Worm (Caenorhabditis elegans) whole organism, young adult: Measurements from ENCODE around the gene R13H7.2.
A peak's percentile ranks its signal among the peaks of the same experiment; 100 is the strongest.
"Not testable (repeated sequence)": the region's sequence is repeated elsewhere in the genome, so short reads cannot be mapped to it uniquely, and the experiment has no call there.

Experiments used
- B0019.2 ChIP-seq: fragments of 200-800 bp; sonication (Bioruptor generic); conservative IDR thresholded peaks from 2 replicates; pipeline ENCODE4 v1.3.6; 2022; ENCODE audit warnings: missing genetic modification reagents, missing genetic modification characterization, missing compliant biosample characterization
- B0261.1 ChIP-seq: sonication (generic microtip); optimal IDR thresholded peaks from 2 replicates; lab custom pipeline; 2016; ENCODE audit warnings: mild to moderate bottlenecking, missing genetic modification characterization, moderate library complexity, missing compliant biosample characterization
- C17E4.6 ChIP-seq: fragments of 200-800 bp; sonication (Bioruptor generic); IDR thresholded peaks from 2 replicates; pipeline ENCODE4 v1.3.6; 2022; ENCODE audit warnings: missing genetic modification reagents, missing genetic modification characterization, missing compliant biosample characterization
- F37B4.10 ChIP-seq: fragments of 200-800 bp; sonication (Bioruptor generic); IDR thresholded peaks from 2 replicates; pipeline ENCODE4 v1.3.6; 2022; ENCODE audit warnings: missing genetic modification characterization, missing compliant biosample characterization
- F55B11.4 ChIP-seq: sonication (generic microtip); optimal IDR thresholded peaks from 2 replicates; lab custom pipeline; 2016; ENCODE audit warnings: missing compliant biosample characterization, missing genetic modification characterization, borderline replicate concordance; ENCODE audit not compliant: insufficient read depth
- F57C9.4 ChIP-seq: sonication (generic microtip); optimal IDR thresholded peaks from 2 replicates; lab custom pipeline; 2017; ENCODE audit warnings: mild to moderate bottlenecking, missing genetic modification characterization, missing compliant biosample characterization
- T07F8.4 ChIP-seq: sonication (generic microtip); optimal IDR thresholded peaks from 2 replicates; lab custom pipeline; 2016; ENCODE audit warnings: mild to moderate bottlenecking, missing genetic modification characterization, moderate library complexity, missing compliant biosample characterization
- Y56A3A.18 ChIP-seq: fragments of 200-800 bp; sonication (Bioruptor generic); IDR thresholded peaks from 2 replicates; pipeline ENCODE4 v1.3.6; 2022; ENCODE audit warnings: missing genetic modification reagents, missing genetic modification characterization, missing compliant biosample characterization
- aptf-3 ChIP-seq: fragments of 200-800 bp; sonication (Bioruptor generic); IDR thresholded peaks from 2 replicates; pipeline ENCODE4 v1.3.6; 2022; ENCODE audit warnings: missing genetic modification characterization, missing compliant biosample characterization
- attf-3 ChIP-seq: fragments of 200-800 bp; sonication (Bioruptor generic); conservative IDR thresholded peaks from 2 replicates; pipeline ENCODE4 v1.3.6; 2022; ENCODE audit warnings: missing genetic modification reagents, missing genetic modification characterization, missing compliant biosample characterization
- ceh-27 ChIP-seq: fragments of 200-800 bp; sonication (Bioruptor generic); optimal IDR thresholded peaks from 2 replicates; lab custom pipeline; 2018; ENCODE audit warnings: mild to moderate bottlenecking, missing genetic modification characterization, moderate library complexity, missing compliant biosample characterization
- chd-7 ChIP-seq: sonication (generic microtip); optimal IDR thresholded peaks from 2 replicates; lab custom pipeline; 2016; ENCODE audit warnings: mild to moderate bottlenecking, missing genetic modification characterization, moderate library complexity, missing compliant biosample characterization
- ekl-4 ChIP-seq: fragments of 200-800 bp; sonication (Bioruptor generic); IDR thresholded peaks from 2 replicates; pipeline ENCODE4 v1.3.6; 2022; ENCODE audit warnings: missing genetic modification reagents, missing genetic modification characterization, missing compliant biosample characterization
- fkh-3 ChIP-seq: sonication (generic microtip); optimal IDR thresholded peaks from 2 replicates; lab custom pipeline; 2016; ENCODE audit warnings: mild to moderate bottlenecking, missing genetic modification characterization, missing compliant biosample characterization
- gei-17 ChIP-seq: fragments of 200-800 bp; sonication (Bioruptor generic); optimal IDR thresholded peaks from 2 replicates; lab custom pipeline; 2018; ENCODE audit warnings: mild to moderate bottlenecking, missing genetic modification characterization, missing compliant biosample characterization
- hmg-20 ChIP-seq: fragments of 200-800 bp; sonication (Bioruptor generic); IDR thresholded peaks from 2 replicates; pipeline ENCODE4 v1.3.6; 2022; ENCODE audit warnings: missing genetic modification reagents, missing genetic modification characterization, missing compliant biosample characterization
- let-526 ChIP-seq: fragments of 200-800 bp; sonication (Bioruptor generic); IDR thresholded peaks from 2 replicates; pipeline ENCODE4 v1.3.6; 2022; ENCODE audit warnings: missing genetic modification reagents, missing genetic modification characterization, missing compliant biosample characterization
- lin-26 ChIP-seq: fragments of 200-800 bp; sonication (Bioruptor generic); IDR thresholded peaks from 2 replicates; pipeline ENCODE4 v1.3.6; 2022; ENCODE audit warnings: missing genetic modification reagents, missing genetic modification characterization, missing compliant biosample characterization
- lin-54 ChIP-seq: fragments of 200-800 bp; sonication (Bioruptor generic); optimal IDR thresholded peaks from 2 replicates; lab custom pipeline; 2018; ENCODE audit warnings: mild to moderate bottlenecking, missing genetic modification characterization, missing compliant biosample characterization
- lir-1 ChIP-seq: fragments of 200-800 bp; sonication (Bioruptor generic); conservative IDR thresholded peaks from 2 replicates; pipeline ENCODE4 v1.3.6; 2022; ENCODE audit warnings: missing genetic modification reagents, missing genetic modification characterization, missing compliant biosample characterization
- mes-4 ChIP-seq: sonication (generic microtip); optimal IDR thresholded peaks from 2 replicates; lab custom pipeline; 2016; ENCODE audit warnings: missing genotype, missing genetic modification characterization, missing compliant biosample characterization
- nfyb-1 ChIP-seq: fragments of 200-800 bp; sonication (Bioruptor generic); IDR thresholded peaks from 2 replicates; pipeline ENCODE4 v1.3.6; 2022; ENCODE audit warnings: missing genetic modification reagents, missing genetic modification characterization, missing compliant biosample characterization
- nhr-80 ChIP-seq: sonication (generic microtip); optimal IDR thresholded peaks from 2 replicates; lab custom pipeline; 2016; ENCODE audit warnings: missing genetic modification characterization, missing compliant biosample characterization
- repo-1 ChIP-seq: sonication (generic microtip); optimal IDR thresholded peaks from 2 replicates; lab custom pipeline; 2017; ENCODE audit warnings: mild to moderate bottlenecking, missing genetic modification characterization, missing compliant biosample characterization
- snpc-1.3 ChIP-seq: sonication (generic microtip); optimal IDR thresholded peaks from 2 replicates; lab custom pipeline; 2017; ENCODE audit warnings: missing genetic modification characterization, mild to moderate bottlenecking, missing compliant biosample characterization, antibody characterized with exemption, moderate library complexity, missing genotype, missing genetic modification reagents; ENCODE audit not compliant: insufficient read depth
- sptf-2 ChIP-seq: fragments of 200-800 bp; sonication (Bioruptor generic); optimal IDR thresholded peaks from 2 replicates; lab custom pipeline; 2018; ENCODE audit warnings: mild to moderate bottlenecking, missing genetic modification characterization, missing compliant biosample characterization
- tbp1 ChIP-seq: fragments of 200-800 bp; sonication (Bioruptor generic); optimal IDR thresholded peaks from 2 replicates; lab custom pipeline; 2018; ENCODE audit warnings: mild to moderate bottlenecking, missing genetic modification characterization, missing compliant biosample characterization
- zfh-2 ChIP-seq: fragments of 200-800 bp; sonication (Bioruptor generic); conservative IDR thresholded peaks from 2 replicates; pipeline ENCODE4 v1.3.6; 2022; ENCODE audit warnings: missing genetic modification reagents, missing genetic modification characterization, missing compliant biosample characterization
- zim-3 ChIP-seq: sonication (generic microtip); optimal IDR thresholded peaks from 2 replicates; lab custom pipeline; 2017; ENCODE audit warnings: mild to moderate bottlenecking, missing genetic modification characterization, moderate library complexity, missing compliant biosample characterization

Gene R13H7.2

ce11 chrIV:6833617-6834016 is 25.6 kb downstream of the R13H7.2 start:
- TF ChIP-seq fkh-3 (tag; lab: Kevin White, UChicago) (no peak), lin-54 (no peak)

- TF ChIP-seq tbp1 (GFP tag; lab: Kevin White, UChicago) (no peak), repo-1 (tag; lab: Kevin White, UChicago) (no peak), aptf-3 (GFP tag; lab: Robert Waterston, UW) (no peak), zim-3 (tag; lab: Kevin White, UChicago) (no peak), B0261.1 (tag; lab: Kevin White, UChicago) (no peak), lin-54 (no peak), hmg-20 (GFP tag; lab: Robert Waterston, UW) (no peak)
These were observed 27.0 kb downstream of the R13H7.2 start for ce11 chrIV:6832194-6832593.

ce11 chrIV:6829902-6830301 is 29.3 kb downstream of the R13H7.2 start, which contains the start of gene H20E11.1:
TSS of gene H20E11.1 (plus strand) at chrIV:6830145.
- TF ChIP-seq nhr-80 (tag; lab: Kevin White, UChicago) (peak; percentile 29), B0019.2 (no peak)

ce11 chrIV:6827477-6827876 is 31.7 kb downstream of the R13H7.2 start, which contains the start of gene H20E11.2:
TSS of gene H20E11.2 (plus strand) at chrIV:6827777.
- not testable (repeated sequence) for TF ChIP-seq gei-17 (GFP tag; lab: Kevin White, UChicago); aptf-3 (GFP tag; lab: Robert Waterston, UW); T07F8.4 (tag; lab: Kevin White, UChicago)

- TF ChIP-seq chd-7 (no peak), ceh-27 (GFP tag; lab: Kevin White, UChicago) (no peak), C17E4.6 (GFP tag; lab: Robert Waterston, UW) (no peak), nfyb-1 (GFP tag; lab: Robert Waterston, UW) (no peak), nhr-80 (tag; lab: Kevin White, UChicago) (peak; percentile 47), sptf-2 (GFP tag; lab: Kevin White, UChicago) (no peak), ekl-4 (GFP tag; lab: Robert Waterston, UW) (no peak)
These were observed 34.5 kb downstream of the R13H7.2 start, which contains the start of gene H20E11.3 for ce11 chrIV:6824622-6825021. TSS of gene H20E11.3 (plus strand) at chrIV:6824816.

ce11 chrIV:6822406-6822805 is 36.8 kb downstream of the R13H7.2 start, which contains the start of gene C17H12.6:
TSS of gene C17H12.6 (minus strand) at chrIV:6822506.
- TF ChIP-seq nfyb-1 (GFP tag; lab: Robert Waterston, UW) (no peak), Y56A3A.18 (GFP tag; lab: Robert Waterston, UW) (no peak), zfh-2 (GFP tag; lab: Robert Waterston, UW) (no peak), lin-26 (no peak), F55B11.4 (tag; lab: Kevin White, UChicago) (no peak)

- TF ChIP-seq gei-17 (GFP tag; lab: Kevin White, UChicago): no peak
- no peak for TF ChIP-seq snpc-1.3
- no peak for TF ChIP-seq attf-3
- TF ChIP-seq F57C9.4 (tag; lab: Kevin White, UChicago): no peak
- no peak for TF ChIP-seq F37B4.10 (GFP tag; lab: Robert Waterston, UW)
- TF ChIP-seq nfyb-1 (GFP tag; lab: Robert Waterston, UW): no peak
- TF ChIP-seq mes-4 (tag; lab: Kevin White, UChicago): no peak
- TF ChIP-seq let-526 (GFP tag; lab: Robert Waterston, UW): no peak
- no peak for TF ChIP-seq lir-1
- TF ChIP-seq chd-7: no peak
- TF ChIP-seq zim-3 (tag; lab: Kevin White, UChicago): no peak
These were observed 37.5 kb downstream of the R13H7.2 start for ce11 chrIV:6821709-6822108.
